Worm (Caenorhabditis elegans): Measurements from ENCODE around the gene F18E9.8.

DNA sequence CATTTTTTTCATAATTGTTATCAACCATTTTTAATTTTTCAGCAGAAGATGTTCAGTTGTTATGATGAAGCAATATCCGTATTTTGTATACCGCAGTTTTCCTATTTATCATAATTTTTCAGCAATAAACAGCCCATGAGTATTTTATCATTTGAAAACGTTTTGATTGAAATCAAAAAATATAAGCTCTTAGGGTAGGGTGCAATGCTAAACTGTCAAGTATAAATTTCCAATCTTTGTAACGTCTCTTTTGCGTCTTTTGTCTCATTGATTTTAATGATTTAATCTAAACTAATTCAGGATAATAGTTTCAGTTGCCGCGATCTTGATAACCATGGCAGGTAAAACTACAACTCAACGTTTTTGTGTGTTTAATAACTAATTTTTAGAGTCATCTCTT lies 19.9 kb upstream of the F18E9.8 start, which contains the start of gene F18E9.1:
- TF ChIP-seq ama-1 (optimal IDR thresholded peaks at IDR 0.05): no peak
- no peak for TF ChIP-seq pes-1 (GFP tag; IDR thresholded peaks at IDR 0.05)
- no peak for TF ChIP-seq scrt-1 (GFP tag; IDR thresholded peaks at IDR 0.05)
- no peak for TF ChIP-seq flt-1 (GFP tag; IDR thresholded peaks at IDR 0.05)
- TF ChIP-seq B0310.2 (tag; optimal IDR thresholded peaks at IDR 0.05): no peak
